Fruit fly (Drosophila melanogaster) whole organism, embryonic: ENCODE data around the gene CG2003.

Source experiments
- B-H2 ChIP-seq: fragments of 200-800 bp; sonication (Bioruptor generic); optimal IDR thresholded peaks from 2 replicates; lab custom pipeline; 2018; ENCODE audit warnings: missing biosample characterization, mild to moderate bottlenecking, missing genetic modification characterization
- Blimp-1 ChIP-seq: fragments of 200-800 bp; sonication (Bioruptor generic); optimal IDR thresholded peaks from 3 replicates; lab custom pipeline; 2018; ENCODE audit warnings: missing biosample characterization, missing genetic modification characterization, mild to moderate bottlenecking, moderate library complexity, missing genetic modification reagents
- CG10209 ChIP-seq: fragments of 200-800 bp; sonication (Bioruptor generic); optimal IDR thresholded peaks from 3 replicates; lab custom pipeline; 2017; ENCODE audit warnings: missing biosample characterization, mild to moderate bottlenecking, missing genetic modification characterization, missing genetic modification reagents
- CG10321 ChIP-seq: fragments of 200-800 bp; sonication (Bioruptor generic); IDR thresholded peaks from 2 replicates; pipeline ENCODE4 v1.3.6; 2022; ENCODE audit warnings: missing biosample characterization, missing genetic modification characterization
- CG12104 ChIP-seq: fragments of 200-800 bp; sonication (Bioruptor generic); optimal IDR thresholded peaks from 3 replicates; lab custom pipeline; 2016; ENCODE audit warnings: missing biosample characterization, missing genetic modification characterization
- CG12769 ChIP-seq: fragments of 200-800 bp; sonication (Bioruptor generic); optimal IDR thresholded peaks from 2 replicates; lab custom pipeline; 2019; ENCODE audit warnings: missing biosample characterization, mild to moderate bottlenecking, missing genetic modification characterization, moderate library complexity
- CG14441 ChIP-seq: fragments of 200-800 bp; sonication (Bioruptor generic); IDR thresholded peaks from 2 replicates; pipeline ENCODE4 v1.3.6; 2022; ENCODE audit warnings: missing biosample characterization, missing genetic modification characterization
- CG15269 ChIP-seq: fragments of 200-800 bp; sonication (Bioruptor generic); optimal IDR thresholded peaks from 2 replicates; lab custom pipeline; 2018; ENCODE audit warnings: missing biosample characterization, mild to moderate bottlenecking, missing genetic modification characterization, moderate library complexity
- CG1602 ChIP-seq: fragments of 200-800 bp; sonication (Bioruptor generic); optimal IDR thresholded peaks from 3 replicates; lab custom pipeline; 2016; ENCODE audit warnings: missing biosample characterization, missing genetic modification characterization
- CG17359 ChIP-seq: fragments of 200-800 bp; sonication (Bioruptor generic); optimal IDR thresholded peaks from 3 replicates; lab custom pipeline; 2018; ENCODE audit warnings: missing biosample characterization, mild to moderate bottlenecking, missing genetic modification characterization, moderate library complexity
- CG17385 ChIP-seq: fragments of 200-800 bp; sonication (Bioruptor generic); optimal IDR thresholded peaks from 3 replicates; lab custom pipeline; 2018; ENCODE audit warnings: missing biosample characterization, mild to moderate bottlenecking, missing genetic modification characterization
- CG18764 ChIP-seq: fragments of 200-800 bp; sonication (Bioruptor generic); optimal IDR thresholded peaks from 3 replicates; lab custom pipeline; 2016; ENCODE audit warnings: missing biosample characterization, missing genetic modification characterization
- CG2678 ChIP-seq: fragments of 200-800 bp; sonication (Bioruptor generic); optimal IDR thresholded peaks from 3 replicates; lab custom pipeline; 2019; ENCODE audit warnings: missing biosample characterization, mild to moderate bottlenecking, missing genetic modification characterization, moderate library complexity
- CG32772 ChIP-seq: fragments of 200-800 bp; sonication (Bioruptor generic); IDR thresholded peaks from 2 replicates; pipeline ENCODE4 v1.3.6; 2022; ENCODE audit warnings: missing biosample characterization, missing genetic modification characterization
- CG3838 ChIP-seq: fragments of 200-800 bp; sonication (Bioruptor generic); optimal IDR thresholded peaks from 3 replicates; lab custom pipeline; 2016; ENCODE audit warnings: missing biosample characterization, missing genetic modification characterization
- CG4707 ChIP-seq: fragments of 200-800 bp; sonication (Bioruptor generic); optimal IDR thresholded peaks from 2 replicates; lab custom pipeline; 2018; ENCODE audit warnings: missing biosample characterization, mild to moderate bottlenecking, missing genetic modification characterization, moderate library complexity
- CG6791 ChIP-seq: fragments of 200-800 bp; sonication (Bioruptor generic); IDR thresholded peaks from 3 replicates; pipeline ENCODE4 v1.3.6; 2022; ENCODE audit warnings: missing biosample characterization, missing genetic modification characterization; ENCODE audit not compliant: partially characterized antibody
- CG8290 ChIP-seq, 3 experiments: fragments of 200-800 bp; sonication (Bioruptor generic); optimal IDR thresholded peaks; 2 replicates each; lab custom pipeline; 2016 to 2019; ENCODE audit warnings: missing biosample characterization in 3 of 3, missing genetic modification characterization in 3 of 3, mild to moderate bottlenecking in 2 of 3, moderate library complexity in 1 of 3
- Chrac-16 ChIP-seq: fragments of 200-800 bp; sonication (Bioruptor generic); optimal IDR thresholded peaks from 3 replicates; lab custom pipeline; 2016; ENCODE audit warnings: missing biosample characterization, missing genetic modification characterization
- Mad ChIP-seq: fragments of 200-800 bp; sonication (Bioruptor generic); optimal IDR thresholded peaks from 2 replicates; lab custom pipeline; 2016; ENCODE audit warnings: missing biosample characterization, missing genetic modification characterization
- Med ChIP-seq: fragments of 200-800 bp; sonication (Bioruptor generic); peaks from one replicate; lab custom pipeline; 2016; ENCODE audit warnings: missing biosample characterization, missing genetic modification characterization, mild to moderate bottlenecking, inconsistent platforms, moderate library complexity
- Myb ChIP-seq: fragments of 200-800 bp; sonication (Bioruptor generic); optimal IDR thresholded peaks from 2 replicates; lab custom pipeline; 2016; ENCODE audit warnings: missing biosample characterization, missing genetic modification characterization
- Pdp1 ChIP-seq, 2 experiments: fragments of 200-800 bp; sonication (Bioruptor generic); optimal IDR thresholded peaks; 3 replicates each; lab custom pipeline; 2016; ENCODE audit warnings: missing biosample characterization in 2 of 2, missing genetic modification characterization in 2 of 2, mild to moderate bottlenecking in 1 of 2, moderate library complexity in 1 of 2
- YL-1 ChIP-seq: fragments of 200-800 bp; sonication (Bioruptor generic); optimal IDR thresholded peaks from 3 replicates; lab custom pipeline; 2017; ENCODE audit warnings: missing biosample characterization, mild to moderate bottlenecking, missing genetic modification characterization
- bsh ChIP-seq, 2 experiments: fragments of 200-800 bp; sonication (Bioruptor generic); optimal IDR thresholded peaks; 2 replicates each; lab custom pipeline; 2017 to 2018; ENCODE audit warnings: mild to moderate bottlenecking in 2 of 2, missing biosample characterization in 2 of 2, missing genetic modification characterization in 2 of 2, moderate library complexity in 1 of 2
- chinmo ChIP-seq: fragments of 200-800 bp; sonication (Bioruptor generic); IDR thresholded peaks from 4 replicates; pipeline ENCODE4 v1.3.6; 2022; ENCODE audit warnings: missing biosample characterization, missing genetic modification characterization; ENCODE audit not compliant: partially characterized antibody
- croc ChIP-seq: fragments of 200-800 bp; sonication (Bioruptor generic); conservative IDR thresholded peaks from 3 replicates; pipeline ENCODE4 v1.3.6; 2022; ENCODE audit warnings: missing biosample characterization, missing genetic modification characterization
- cwo ChIP-seq: fragments of 200-800 bp; sonication (Bioruptor generic); optimal IDR thresholded peaks from 3 replicates; lab custom pipeline; 2017; ENCODE audit warnings: missing biosample characterization, missing genetic modification characterization, mild to moderate bottlenecking, moderate library complexity, missing genetic modification reagents
- dimm ChIP-seq: fragments of 200-800 bp; sonication (Bioruptor generic); IDR thresholded peaks from 2 replicates; pipeline ENCODE4 v1.3.6; 2022; ENCODE audit warnings: missing biosample characterization, missing genetic modification characterization
- eve ChIP-seq, 2 experiments: fragments of >200 bp; optimal IDR thresholded peaks; 2 replicates each; lab custom pipeline; 2017; ENCODE audit warnings: missing biosample characterization in 2 of 2, missing genetic modification characterization in 2 of 2
- fd64A ChIP-seq: fragments of 200-800 bp; sonication (Bioruptor generic); optimal IDR thresholded peaks from 3 replicates; lab custom pipeline; 2018; ENCODE audit warnings: missing biosample characterization, mild to moderate bottlenecking, missing genetic modification characterization
- gcm ChIP-seq: fragments of 200-800 bp; sonication (Bioruptor generic); optimal IDR thresholded peaks from 2 replicates; lab custom pipeline; 2019; ENCODE audit warnings: missing biosample characterization, mild to moderate bottlenecking, missing genetic modification characterization, moderate library complexity
- grn ChIP-seq: fragments of 200-800 bp; sonication (Bioruptor generic); optimal IDR thresholded peaks from 3 replicates; lab custom pipeline; 2017; ENCODE audit warnings: missing biosample characterization, missing genetic modification characterization
- ken ChIP-seq: fragments of 200-800 bp; sonication (Bioruptor generic); IDR thresholded peaks from 3 replicates; pipeline ENCODE4 v1.3.6; 2022; ENCODE audit warnings: missing biosample characterization, missing genetic modification characterization
- sd ChIP-seq: fragments of 200-800 bp; sonication (Bioruptor generic); optimal IDR thresholded peaks from 3 replicates; lab custom pipeline; 2018; ENCODE audit warnings: missing biosample characterization, mild to moderate bottlenecking, missing genetic modification characterization, moderate library complexity
- sens ChIP-seq: fragments of 200-800 bp; sonication (Bioruptor generic); peaks from one replicate; lab custom pipeline; 2016; ENCODE audit warnings: missing biosample characterization, missing genetic modification characterization
- sim ChIP-seq: fragments of 200-800 bp; sonication (Bioruptor generic); IDR thresholded peaks from 2 replicates; pipeline ENCODE4 v1.3.6; 2022; ENCODE audit warnings: missing biosample characterization, missing genetic modification characterization
- slou ChIP-seq: fragments of 200-800 bp; sonication (Bioruptor generic); optimal IDR thresholded peaks from 3 replicates; lab custom pipeline; 2016; ENCODE audit warnings: missing biosample characterization, missing genetic modification characterization
- sr ChIP-seq: fragments of 200-800 bp; sonication (Bioruptor generic); IDR thresholded peaks from 3 replicates; pipeline ENCODE4 v1.3.6; 2022; ENCODE audit warnings: missing biosample characterization, missing genetic modification characterization
- stc ChIP-seq: fragments of 200-800 bp; sonication (Bioruptor generic); IDR thresholded peaks from 2 replicates; pipeline ENCODE4 v1.3.6; 2022; ENCODE audit warnings: missing biosample characterization, missing genetic modification characterization
- tll ChIP-seq, 2 experiments: fragments of 200-800 bp in 1 of 2; fragments of >200 bp in 1 of 2; sonication (Bioruptor generic) in 1 of 2; optimal IDR thresholded peaks; 2 replicates each; lab custom pipeline; 2017 to 2019; ENCODE audit warnings: missing biosample characterization in 2 of 2, missing genetic modification characterization in 2 of 2, mild to moderate bottlenecking in 1 of 2, moderate library complexity in 1 of 2
- vvl ChIP-seq: fragments of 200-800 bp; sonication (Bioruptor generic); IDR thresholded peaks from 2 replicates; pipeline ENCODE4 v1.3.6; 2022; ENCODE audit warnings: missing biosample characterization, missing genetic modification characterization
- zfh2 ChIP-seq: fragments of 200-800 bp; sonication (Bioruptor generic); optimal IDR thresholded peaks from 2 replicates; lab custom pipeline; 2016; ENCODE audit warnings: missing biosample characterization, missing genetic modification characterization

The CG2003 gene

DNA sequence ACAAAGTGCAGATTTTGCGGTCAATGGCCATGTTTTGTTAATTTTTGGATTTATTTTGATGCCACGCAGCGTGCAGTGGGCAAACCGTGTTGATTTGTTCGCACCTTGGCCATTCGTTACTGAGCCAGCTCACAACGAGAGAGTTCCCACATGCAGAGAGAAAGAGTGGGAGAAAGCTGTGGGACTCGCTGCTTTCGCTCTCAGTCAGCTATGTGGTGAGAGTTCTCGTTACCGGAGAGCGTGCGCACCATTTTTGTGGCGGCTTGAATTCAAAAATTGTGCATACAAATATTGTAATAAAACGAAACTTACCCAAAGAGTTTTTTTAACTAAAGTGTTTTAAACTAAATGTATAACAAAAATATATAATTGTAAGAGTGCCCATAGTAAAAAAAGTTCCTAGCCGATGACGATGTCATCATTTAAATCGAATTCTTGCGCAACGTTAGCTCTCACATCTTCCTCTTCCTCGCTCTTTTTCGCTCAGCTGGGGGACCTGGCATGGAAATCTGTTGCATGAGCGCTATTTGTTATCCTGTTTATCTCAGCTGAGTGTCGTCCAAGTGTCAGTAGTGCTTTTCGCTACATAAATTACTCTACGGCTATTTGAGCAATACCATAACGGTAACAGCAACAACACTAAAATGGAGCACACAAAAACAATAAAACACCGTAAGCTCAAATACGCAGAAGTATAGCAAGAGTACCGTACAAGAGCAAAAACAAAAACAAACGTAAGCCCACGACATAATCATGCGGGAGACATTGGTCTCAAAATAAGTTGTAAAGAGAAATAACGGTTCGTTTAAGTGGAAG lies 37.7 kb downstream of the CG2003 start, which contains the start of gene heph (continued):
- TF ChIP-seq zfh2 (GFP tag; lab: Kevin White, UChicago) (no peak), sim (no peak), fd64A (no peak), CG12104 (GFP tag; lab: Kevin White, UChicago) (no peak), slou (GFP tag; lab: Kevin White, UChicago) (no peak), stc (GFP tag; lab: Robert Waterston, UW) (no peak), Blimp-1 (GFP tag; lab: Kevin White, UChicago) (peak; percentile 40), Chrac-16 (GFP tag; lab: Kevin White, UChicago) (no peak), tll (GFP tag; optimal IDR thresholded peaks at IDR 0.05; lab: Kevin White, UChicago) (no peak), CG4707 (GFP tag; lab: Kevin White, UChicago) (no peak), CG17385 (GFP tag; lab: Kevin White, UChicago) (peak; percentile 34)

DNA sequence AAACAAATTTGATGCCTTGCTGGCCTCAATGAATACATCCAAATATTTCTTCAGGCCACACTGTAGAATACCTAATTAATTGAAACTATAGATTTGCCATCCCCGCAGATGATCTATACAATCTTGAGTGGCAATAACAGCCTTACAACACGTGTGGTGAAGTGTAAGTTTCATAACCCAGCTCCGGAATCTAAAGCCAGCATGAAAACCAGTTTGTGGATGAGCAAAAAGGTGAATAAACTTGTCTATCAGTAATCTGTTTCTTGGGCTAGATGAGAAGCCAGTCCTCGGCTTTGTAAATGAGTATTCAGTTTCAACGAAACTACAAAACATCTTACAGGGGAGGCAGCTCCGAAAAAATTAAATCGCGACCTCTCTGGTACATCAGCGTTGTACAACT lies 44.2 kb downstream of the CG2003 start:
- TF ChIP-seq CG6791 (GFP tag; lab: Robert Waterston, UW) (no peak), dimm (GFP tag; lab: Robert Waterston, UW) (no peak), sens (GFP tag; lab: Kevin White, UChicago) (peak; percentile 73), eve (GFP tag; optimal IDR thresholded peaks at IDR 0.05; lab: Kevin White, UChicago) (peak in 1 of 2 experiments; percentile 33), chinmo (GFP tag; lab: Robert Waterston, UW) (0 out of 4 replicates have a peak, but pooled peaks have one; percentile 67), Myb (GFP tag; lab: Kevin White, UChicago) (no peak), CG10209 (GFP tag; lab: Kevin White, UChicago) (peak; percentile 20), grn (peak; percentile 47), B-H2 (peak; percentile 34), Med (peak; percentile 59), sd (tag; lab: Kevin White, UChicago) (peak; percentile 38), CG12769 (tag; lab: Kevin White, UChicago) (peak; percentile 18)
- TF ChIP-seq, all 482 proteins: peak for 9

DNA sequence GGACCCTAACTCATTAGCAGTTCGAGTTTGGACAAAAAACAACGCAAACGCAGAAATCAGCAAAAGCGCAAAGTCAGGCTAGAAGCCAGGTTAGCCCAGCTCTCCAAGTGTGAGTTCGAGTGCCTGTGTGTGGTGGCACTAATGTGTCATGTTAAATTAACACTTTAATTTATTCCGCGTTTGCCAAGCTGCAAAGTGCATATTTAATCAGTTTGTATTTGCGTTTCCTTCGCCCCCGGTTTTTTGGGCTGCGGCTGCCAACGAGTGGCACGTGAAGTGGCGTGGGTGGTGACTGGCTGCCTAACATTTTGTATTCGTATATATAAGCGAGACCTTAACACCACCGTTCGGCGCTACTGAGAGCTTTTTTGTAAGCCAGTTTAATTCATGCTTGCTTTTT lies 51.2 kb downstream of the CG2003 start:
- TF ChIP-seq ken = 0 out of 3 replicates have a peak, but pooled peaks have one; percentile 12
- peak; percentile 23 for TF ChIP-seq cwo (GFP tag; lab: Kevin White, UChicago)
- peak; percentile 25 for TF ChIP-seq CG12769 (tag; lab: Kevin White, UChicago)
- TF ChIP-seq sr (GFP tag; lab: Robert Waterston, UW) = peak; percentile 71; the same call in 1 of the 3 replicates
- peak; percentile 91 for TF ChIP-seq vvl
- no peak for TF ChIP-seq CG8290 (GFP tag; optimal IDR thresholded peaks at IDR 0.05; lab: Kevin White, UChicago)
- TF ChIP-seq CG8290 (tag; optimal IDR thresholded peaks at IDR 0.05; lab: Kevin White, UChicago) = peak in 1 of 2 experiments; percentile 4
- TF ChIP-seq YL-1 (GFP tag; lab: Kevin White, UChicago) = no peak
- TF ChIP-seq chinmo (GFP tag; lab: Robert Waterston, UW) = peak; percentile 71; the same call in 2 of the 4 replicates
- no peak for TF ChIP-seq gcm (GFP tag; lab: Kevin White, UChicago)
- TF ChIP-seq Med = peak; percentile 40
- no peak for TF ChIP-seq CG10321 (GFP tag; lab: Robert Waterston, UW)

DNA sequence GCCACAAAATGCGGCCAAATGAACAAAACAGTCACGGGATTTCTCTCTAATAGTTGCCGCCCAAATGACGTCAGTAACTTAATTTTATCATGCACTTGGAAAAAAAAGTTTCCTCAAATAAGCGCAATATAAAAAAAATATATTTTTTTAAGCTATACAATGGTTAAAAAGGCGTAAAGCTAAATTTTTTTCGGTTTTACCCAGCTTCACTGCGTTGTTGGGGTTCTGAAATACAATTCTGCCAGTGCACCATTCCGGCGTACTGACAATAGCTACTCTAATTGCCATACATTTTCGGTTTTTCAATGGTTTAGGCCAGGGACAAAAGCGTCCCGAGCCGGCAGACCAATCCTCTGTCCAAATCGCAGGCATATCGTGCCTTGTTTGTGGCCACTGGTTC lies 55.0 kb downstream of the CG2003 start:
- TF ChIP-seq Mad = peak; percentile 2
- TF ChIP-seq Pdp1 (GFP tag; optimal IDR thresholded peaks at IDR 0.05; lab: Kevin White, UChicago) = peak in 1 of 2 experiments; percentile 25
- 0 out of 3 replicates have a peak, but pooled peaks have one; percentile 26 for TF ChIP-seq ken
- TF ChIP-seq CG14441 (GFP tag; lab: Robert Waterston, UW) = peak; percentile 39; the same call in 1 of the 2 replicates
- peak; percentile 33 for TF ChIP-seq CG17359
- TF ChIP-seq CG15269 (tag; lab: Kevin White, UChicago) = peak; percentile 3
- TF ChIP-seq croc (GFP tag; lab: Robert Waterston, UW) = no peak
- peak; percentile 13 for TF ChIP-seq CG1602
- TF ChIP-seq CG18764 = no peak
- TF ChIP-seq CG32772 = 0 out of 2 replicates have a peak, but pooled peaks have one; percentile 26
- TF ChIP-seq CG2678 (tag; lab: Kevin White, UChicago) = peak; percentile 4
- TF ChIP-seq CG3838 = no peak
- TF ChIP-seq bsh (GFP tag; optimal IDR thresholded peaks at IDR 0.05; lab: Kevin White, UChicago) = peak in 1 of 2 experiments; percentile 24
